Fruit fly (Drosophila melanogaster): Measurements from ENCODE around the gene CG13984.

The CG13984 gene

dm6 chr2L:6273963-6274834 is 34.4 kb upstream of the CG13984 start (continued):
- no peak for TF ChIP-seq CG8319 (GFP tag; optimal IDR thresholded peaks at IDR 0.05)
- TF ChIP-seq Blimp-1 (GFP tag; optimal IDR thresholded peaks at IDR 0.05): no peak
- TF ChIP-seq esn (GFP tag; optimal IDR thresholded peaks at IDR 0.05): no peak
- no peak for TF ChIP-seq CG34406 (GFP tag; optimal IDR thresholded peaks at IDR 0.05)
- TF ChIP-seq spab (GFP tag; optimal IDR thresholded peaks at IDR 0.05): no peak
- peak; percentile 31 for TF ChIP-seq Smox (GFP tag; optimal IDR thresholded peaks at IDR 0.05)
- TF ChIP-seq CG32006 (GFP tag; optimal IDR thresholded peaks at IDR 0.05): peak; percentile 33
- TF ChIP-seq dac (GFP tag; optimal IDR thresholded peaks at IDR 0.05): no peak
- peak; percentile 9 for TF ChIP-seq Ets96B (tag; optimal IDR thresholded peaks at IDR 0.05)
- no peak for TF ChIP-seq acj6 (GFP tag; optimal IDR thresholded peaks at IDR 0.05)
- TF ChIP-seq CG10631 (GFP tag; optimal IDR thresholded peaks at IDR 0.05): no peak
- TF ChIP-seq Sox15 (GFP tag; optimal IDR thresholded peaks at IDR 0.05): no peak
- TF ChIP-seq Hr38 (GFP tag; optimal IDR thresholded peaks at IDR 0.05): no peak
- TF ChIP-seq net (GFP tag; optimal IDR thresholded peaks at IDR 0.05): no peak
- 0 out of 3 replicates have a peak, but pooled peaks have one; percentile 53 for TF ChIP-seq CG6163 (GFP tag; IDR thresholded peaks at IDR 0.05)

dm6 chr2L:6275981-6276380 is 32.6 kb upstream of the CG13984 start:
- TF ChIP-seq achi (GFP tag; optimal IDR thresholded peaks at IDR 0.05) (no peak), Lpt (GFP tag; optimal IDR thresholded peaks at IDR 0.05) (no peak), Sox15 (GFP tag; optimal IDR thresholded peaks at IDR 0.05) (no peak), Ets96B (tag; optimal IDR thresholded peaks at IDR 0.05) (no peak), acj6 (GFP tag; optimal IDR thresholded peaks at IDR 0.05) (no peak), fd59A (GFP tag; optimal IDR thresholded peaks at IDR 0.05) (no peak), Gug (GFP tag; IDR thresholded peaks at IDR 0.05) (no peak), salr (GFP tag; optimal IDR thresholded peaks at IDR 0.05) (no peak), CG11902 (GFP tag; optimal IDR thresholded peaks at IDR 0.05) (no peak), Hr39 (GFP tag; optimal IDR thresholded peaks at IDR 0.05) (no peak), svp (GFP tag) (no peak), CG10669 (GFP tag; optimal IDR thresholded peaks at IDR 0.05) (no peak)

- TF ChIP-seq CG34406 (GFP tag; optimal IDR thresholded peaks at IDR 0.05) (no peak), CG9139 (GFP tag; optimal IDR thresholded peaks at IDR 0.05) (no peak), achi (GFP tag; optimal IDR thresholded peaks at IDR 0.05) (peak; percentile 42), eg (GFP tag; IDR thresholded peaks at IDR 0.05) (peak; percentile 60; the same call in 1 of the 3 replicates), CG1621 (tag; optimal IDR thresholded peaks at IDR 0.05) (no peak), cyc (GFP tag; optimal IDR thresholded peaks at IDR 0.05) (no peak), net (GFP tag; optimal IDR thresholded peaks at IDR 0.05) (peak; percentile 36), CG11762 (GFP tag; optimal IDR thresholded peaks at IDR 0.05; ENCODE audit: insufficient read depth) (peak; percentile 15), CG6276 (GFP tag; optimal IDR thresholded peaks at IDR 0.05) (peak; percentile 70), CG4318 (GFP tag; optimal IDR thresholded peaks at IDR 0.05) (peak; percentile 46), CG7368 (GFP tag; optimal IDR thresholded peaks at IDR 0.05) (no peak), Eip93F (GFP tag; optimal IDR thresholded peaks at IDR 0.05) (no peak), fkh (GFP tag; optimal IDR thresholded peaks at IDR 0.05) (no peak), salr (GFP tag; optimal IDR thresholded peaks at IDR 0.05) (peak in 1 of 2 experiments; percentile 13), Hr38 (GFP tag; optimal IDR thresholded peaks at IDR 0.05) (no peak), CG6854 (GFP tag; optimal IDR thresholded peaks at IDR 0.05) (no peak), spab (GFP tag; optimal IDR thresholded peaks at IDR 0.05) (no peak), svp (GFP tag) (peak; percentile 66), dsx (GFP tag; optimal IDR thresholded peaks at IDR 0.05; ENCODE audit: poor library complexity, severe bottlenecking) (no peak), acj6 (GFP tag; optimal IDR thresholded peaks at IDR 0.05) (peak; percentile 26), esn (GFP tag; optimal IDR thresholded peaks at IDR 0.05) (peak; percentile 10), Smox (GFP tag; optimal IDR thresholded peaks at IDR 0.05) (no peak), CG15336 (GFP tag; IDR thresholded peaks at IDR 0.05) (peak; percentile 69; the same call in 1 of the 2 replicates), CG16779 (tag; optimal IDR thresholded peaks at IDR 0.05) (peak; percentile 7), lz (GFP tag; optimal IDR thresholded peaks at IDR 0.05) (peak; percentile 0), CG11294 (GFP tag; IDR thresholded peaks at IDR 0.05) (no peak), CG8319 (GFP tag; optimal IDR thresholded peaks at IDR 0.05) (no peak), Sox102F (GFP tag; optimal IDR thresholded peaks at IDR 0.05) (no peak), CG31627 (GFP tag; optimal IDR thresholded peaks at IDR 0.05) (no peak), Gug (GFP tag; IDR thresholded peaks at IDR 0.05) (peak; percentile 24; the same call in 1 of the 2 replicates), CG3919 (GFP tag; optimal IDR thresholded peaks at IDR 0.05) (peak; percentile 12), OdsH (GFP tag; optimal IDR thresholded peaks at IDR 0.05) (peak; percentile 46), dac (GFP tag; optimal IDR thresholded peaks at IDR 0.05) (peak; percentile 38), Ets96B (tag; optimal IDR thresholded peaks at IDR 0.05) (no peak)
Observed at dm6 chr2L:6276815-6277214, 31.8 kb upstream of the CG13984 start.

Measured in whole organism, prepupa.